Worm (Caenorhabditis elegans) whole organism, mixed stage, embryonic: ENCODE data around the gene C45G9.8.

Experiments
- M03D4.4 ChIP-seq: sonication (generic microtip); optimal IDR thresholded peaks from 2 replicates; lab custom pipeline; 2017; ENCODE audit warnings: mild to moderate bottlenecking, missing genetic modification characterization, missing compliant biosample characterization
- bed-3 ChIP-seq: fragments of 200-800 bp; sonication (Bioruptor generic); optimal IDR thresholded peaks from 3 replicates; lab custom pipeline; 2018; ENCODE audit warnings: mild to moderate bottlenecking, missing genetic modification characterization, moderate library complexity, missing compliant biosample characterization
- blmp-1 ChIP-seq: fragments of 150-350 bp; optimal IDR thresholded peaks from 2 replicates; lab custom pipeline; 2014; ENCODE audit warnings: missing biosample characterization, missing genetic modification characterization
- ceh-39 ChIP-seq: fragments of 150-350 bp; optimal IDR thresholded peaks from 2 replicates; lab custom pipeline; 2014; ENCODE audit warnings: missing biosample characterization, missing genetic modification characterization
- ceh-43 ChIP-seq: fragments of 200-800 bp; sonication (Bioruptor generic); optimal IDR thresholded peaks from 2 replicates; lab custom pipeline; 2018; ENCODE audit warnings: mild to moderate bottlenecking, missing genetic modification characterization, moderate library complexity, missing compliant biosample characterization
- ceh-83 ChIP-seq: fragments of 200-800 bp; sonication (Bioruptor generic); optimal IDR thresholded peaks from 2 replicates; lab custom pipeline; 2018; ENCODE audit warnings: mild to moderate bottlenecking, missing genetic modification characterization, missing compliant biosample characterization
- ces-1 ChIP-seq: fragments of 150-350 bp; optimal IDR thresholded peaks from 2 replicates; lab custom pipeline; 2014; ENCODE audit warnings: missing biosample characterization, missing genetic modification reagents, missing genetic modification characterization
- cnd-1 ChIP-seq: fragments of 200-800 bp; sonication (Bioruptor generic); optimal IDR thresholded peaks from 2 replicates; lab custom pipeline; 2018; ENCODE audit warnings: mild to moderate bottlenecking, missing genetic modification characterization, missing compliant biosample characterization
- drap-1 ChIP-seq: fragments of 200-800 bp; sonication (Bioruptor generic); optimal IDR thresholded peaks from 3 replicates; lab custom pipeline; 2018; ENCODE audit warnings: mild to moderate bottlenecking, missing genetic modification characterization, missing compliant biosample characterization
- elt-1 ChIP-seq: sonication (generic microtip); optimal IDR thresholded peaks from 2 replicates; lab custom pipeline; 2017; ENCODE audit warnings: missing genetic modification characterization, mild to moderate bottlenecking, missing compliant biosample characterization, antibody characterized with exemption, moderate library complexity, borderline replicate concordance; ENCODE audit not compliant: insufficient read depth
- elt-3 ChIP-seq: fragments of 150-350 bp; optimal IDR thresholded peaks from 2 replicates; lab custom pipeline; 2014; ENCODE audit warnings: missing biosample characterization, missing genetic modification characterization
- flh-1 ChIP-seq: fragments of 200-800 bp; sonication (Bioruptor generic); optimal IDR thresholded peaks from 2 replicates; lab custom pipeline; 2018; ENCODE audit warnings: mild to moderate bottlenecking, missing genetic modification characterization, moderate library complexity, missing compliant biosample characterization
- ham-2 ChIP-seq: fragments of 200-800 bp; sonication (Bioruptor generic); optimal IDR thresholded peaks from 2 replicates; lab custom pipeline; 2018; ENCODE audit warnings: mild to moderate bottlenecking, missing genetic modification characterization, missing compliant biosample characterization
- lin-13 ChIP-seq: fragments of 150-350 bp; optimal IDR thresholded peaks from 2 replicates; lab custom pipeline; 2014; ENCODE audit warnings: missing biosample characterization, missing genetic modification characterization
- lin-32 ChIP-seq: fragments of 200-800 bp; sonication (Bioruptor generic); optimal IDR thresholded peaks from 2 replicates; lab custom pipeline; 2018; ENCODE audit warnings: mild to moderate bottlenecking, missing genetic modification characterization, missing compliant biosample characterization
- lsy-2 ChIP-seq: fragments of 150-350 bp; optimal IDR thresholded peaks from 2 replicates; lab custom pipeline; 2014; ENCODE audit warnings: missing biosample characterization, missing genetic modification characterization
- mep-1 ChIP-seq: fragments of 150-350 bp; optimal IDR thresholded peaks from 2 replicates; lab custom pipeline; 2017; ENCODE audit warnings: missing biosample characterization, missing genetic modification reagents, missing genetic modification characterization, inconsistent platforms
- mls-2 ChIP-seq: sonication (generic microtip); optimal IDR thresholded peaks from 2 replicates; lab custom pipeline; 2016; ENCODE audit warnings: mild to moderate bottlenecking, missing genetic modification characterization, moderate library complexity, missing compliant biosample characterization
- nhr-12 ChIP-seq: fragments of 150-350 bp; optimal IDR thresholded peaks from 2 replicates; lab custom pipeline; 2014; ENCODE audit warnings: missing biosample characterization, missing genetic modification characterization
- nhr-2 ChIP-seq: fragments of 150-350 bp; optimal IDR thresholded peaks from 2 replicates; lab custom pipeline; 2014; ENCODE audit warnings: missing biosample characterization, missing genetic modification characterization
- nhr-237 ChIP-seq: fragments of 150-350 bp; optimal IDR thresholded peaks from 2 replicates; lab custom pipeline; 2014; ENCODE audit warnings: missing biosample characterization, missing genetic modification characterization
- nhr-28 ChIP-seq: fragments of 150-350 bp; optimal IDR thresholded peaks from 2 replicates; lab custom pipeline; 2014; ENCODE audit warnings: missing biosample characterization, missing genetic modification characterization
- nhr-76 ChIP-seq: sonication (generic microtip); optimal IDR thresholded peaks from 2 replicates; lab custom pipeline; 2017; ENCODE audit warnings: missing biosample characterization, missing genetic modification characterization
- pha-4 ChIP-seq: fragments of 150-350 bp; optimal IDR thresholded peaks from 2 replicates; lab custom pipeline; 2018; ENCODE audit warnings: missing biosample characterization, missing genetic modification reagents, missing genetic modification characterization
- sem-2 ChIP-seq: fragments of 200-800 bp; sonication (Bioruptor generic); optimal IDR thresholded peaks from 2 replicates; lab custom pipeline; 2018; ENCODE audit warnings: mild to moderate bottlenecking, missing genetic modification characterization, missing compliant biosample characterization
- sptf-1 ChIP-seq: sonication (generic microtip); optimal IDR thresholded peaks from 2 replicates; lab custom pipeline; 2017; ENCODE audit warnings: mild to moderate bottlenecking, missing genetic modification characterization, moderate library complexity, missing compliant biosample characterization
- tbx-8 ChIP-seq: fragments of 200-800 bp; sonication (Bioruptor generic); optimal IDR thresholded peaks from 2 replicates; lab custom pipeline; 2018; ENCODE audit warnings: mild to moderate bottlenecking, missing genetic modification characterization, moderate library complexity, missing compliant biosample characterization
- unc-120 ChIP-seq: sonication (generic microtip); optimal IDR thresholded peaks from 2 replicates; lab custom pipeline; 2017; ENCODE audit warnings: missing genetic modification characterization, missing compliant biosample characterization; ENCODE audit not compliant: poor library complexity, severe bottlenecking
- unc-39 ChIP-seq: fragments of 150-350 bp; optimal IDR thresholded peaks from 2 replicates; lab custom pipeline; 2014; ENCODE audit warnings: missing biosample characterization, missing genetic modification characterization
- unc-62 ChIP-seq: fragments of 150-350 bp; optimal IDR thresholded peaks from 2 replicates; lab custom pipeline; 2014; ENCODE audit warnings: missing biosample characterization, missing genetic modification reagents, missing genetic modification characterization
- zip-8 ChIP-seq: fragments of 150-350 bp; optimal IDR thresholded peaks from 2 replicates; lab custom pipeline; 2014; ENCODE audit warnings: missing biosample characterization, missing genetic modification characterization
- ztf-11 ChIP-seq: fragments of 150-350 bp; optimal IDR thresholded peaks from 2 replicates; lab custom pipeline; 2014; ENCODE audit warnings: missing biosample characterization, missing genetic modification characterization

C45G9.8 gene

ce11 chrIII:5031375-5031836 lies 22.0 kb downstream of the C45G9.8 start:
- TF ChIP-seq nhr-12 (tag; lab: Kevin White, UChicago) (peak; percentile 18), ham-2 (GFP tag; lab: Kevin White, UChicago) (peak; percentile 93), tbx-8 (GFP tag; lab: Kevin White, UChicago) (peak; percentile 66), lsy-2 (peak; percentile 63), unc-39 (tag; lab: Kevin White, UChicago) (peak; percentile 1), nhr-2 (peak; percentile 78), M03D4.4 (peak; percentile 91), nhr-237 (tag; lab: Kevin White, UChicago) (peak; percentile 64), flh-1 (GFP tag; lab: Kevin White, UChicago) (peak; percentile 72), sem-2 (GFP tag; lab: Kevin White, UChicago) (peak; percentile 82), lin-32 (GFP tag; lab: Kevin White, UChicago) (peak; percentile 77), bed-3 (peak; percentile 81), sptf-1 (tag; lab: Kevin White, UChicago) (peak; percentile 94), mls-2 (tag; lab: Kevin White, UChicago) (peak; percentile 96), cnd-1 (tag; lab: Kevin White, UChicago) (peak; percentile 89), ztf-11 (tag; lab: Kevin White, UChicago) (peak; percentile 70), mep-1 (peak; percentile 70), unc-120 (tag; lab: Kevin White, UChicago) (peak; percentile 84), ceh-43 (GFP tag; lab: Kevin White, UChicago) (peak; percentile 90), pha-4 (peak; percentile 39), drap-1 (peak; percentile 91), elt-3 (tag; lab: Kevin White, UChicago) (peak; percentile 28), unc-62 (GFP tag; lab: Kevin White, UChicago) (peak; percentile 44), ceh-83 (peak; percentile 91)

- TF ChIP-seq ces-1 (GFP tag; lab: Kevin White, UChicago) (no peak), elt-3 (tag; lab: Kevin White, UChicago) (no peak), ham-2 (GFP tag; lab: Kevin White, UChicago) (no peak), nhr-2 (no peak), ceh-83 (no peak), bed-3 (no peak), mls-2 (tag; lab: Kevin White, UChicago) (no peak), ceh-39 (tag; lab: Kevin White, UChicago) (no peak), zip-8 (tag; lab: Kevin White, UChicago) (no peak), blmp-1 (tag; lab: Kevin White, UChicago) (no peak), sptf-1 (tag; lab: Kevin White, UChicago) (no peak)
These were observed 22.8 kb downstream of the C45G9.8 start, which contains the start of gene klp-6 for ce11 chrIII:5030629-5031028. klp-6 (plus strand) TSS chrIII:5030929.

ce11 chrIII:5027219-5027618 lies 26.2 kb downstream of the C45G9.8 start:
- TF ChIP-seq sptf-1 (tag; lab: Kevin White, UChicago) (peak; percentile 51), mls-2 (tag; lab: Kevin White, UChicago) (peak; percentile 8), nhr-76 (tag; lab: Kevin White, UChicago) (no peak), drap-1 (no peak), tbx-8 (GFP tag; lab: Kevin White, UChicago) (peak; percentile 13), ces-1 (GFP tag; lab: Kevin White, UChicago) (no peak), mep-1 (no peak), lin-13 (tag; lab: Kevin White, UChicago) (no peak), sem-2 (GFP tag; lab: Kevin White, UChicago) (no peak), M03D4.4 (peak; percentile 37), ceh-83 (peak; percentile 49), elt-3 (tag; lab: Kevin White, UChicago) (no peak), cnd-1 (tag; lab: Kevin White, UChicago) (no peak), nhr-28 (tag; lab: Kevin White, UChicago) (no peak), elt-1 (tag; lab: Kevin White, UChicago) (no peak), ztf-11 (tag; lab: Kevin White, UChicago) (no peak), lin-32 (GFP tag; lab: Kevin White, UChicago) (no peak), bed-3 (no peak), ceh-43 (GFP tag; lab: Kevin White, UChicago) (no peak), unc-62 (GFP tag; lab: Kevin White, UChicago) (no peak), unc-120 (tag; lab: Kevin White, UChicago) (no peak)

ce11 chrIII:5026366-5026765 lies 27.1 kb downstream of the C45G9.8 start:
- no peak for TF ChIP-seq lsy-2
- no peak for TF ChIP-seq elt-1 (tag; lab: Kevin White, UChicago)
- TF ChIP-seq M03D4.4: no peak
- TF ChIP-seq lin-32 (GFP tag; lab: Kevin White, UChicago): no peak
- TF ChIP-seq mep-1: no peak
- no peak for TF ChIP-seq nhr-12 (tag; lab: Kevin White, UChicago)
- no peak for TF ChIP-seq zip-8 (tag; lab: Kevin White, UChicago)
- TF ChIP-seq ztf-11 (tag; lab: Kevin White, UChicago): no peak
- no peak for TF ChIP-seq unc-62 (GFP tag; lab: Kevin White, UChicago)
- TF ChIP-seq bed-3: no peak
- no peak for TF ChIP-seq unc-39 (tag; lab: Kevin White, UChicago)
- no peak for TF ChIP-seq elt-3 (tag; lab: Kevin White, UChicago)
- no peak for TF ChIP-seq unc-120 (tag; lab: Kevin White, UChicago)
- TF ChIP-seq cnd-1 (tag; lab: Kevin White, UChicago): no peak
- no peak for TF ChIP-seq ceh-83
- TF ChIP-seq pha-4: no peak
- TF ChIP-seq flh-1 (GFP tag; lab: Kevin White, UChicago): no peak
- no peak for TF ChIP-seq drap-1
- no peak for TF ChIP-seq ces-1 (GFP tag; lab: Kevin White, UChicago)
